Worm (Caenorhabditis elegans) whole organism, L4 larva: ENCODE results near the gene F40G12.4.
A peak's percentile ranks its signal among the peaks of the same experiment; 100 is the strongest.

Experiments
- D1046.2 ChIP-seq: fragments of 200-800 bp; sonication (Bioruptor generic); IDR thresholded peaks from 2 replicates; pipeline ENCODE4 v1.3.6; 2022; ENCODE audit warnings: missing genetic modification characterization, missing compliant biosample characterization
- F37D6.2 ChIP-seq: sonication (generic microtip); optimal IDR thresholded peaks from 2 replicates; lab custom pipeline; 2016; ENCODE audit warnings: mild to moderate bottlenecking, missing genetic modification characterization, missing compliant biosample characterization
- F49E8.2 ChIP-seq: sonication (generic microtip); optimal IDR thresholded peaks from 2 replicates; lab custom pipeline; 2016; ENCODE audit warnings: missing compliant biosample characterization, mild to moderate bottlenecking, missing genetic modification characterization, borderline replicate concordance
- T26A8.4 ChIP-seq: fragments of 200-800 bp; sonication (Bioruptor generic); IDR thresholded peaks from 2 replicates; pipeline ENCODE4 v1.3.6; 2022; ENCODE audit warnings: missing genetic modification characterization, missing compliant biosample characterization
- Y105C5A.15 ChIP-seq: fragments of 200-800 bp; sonication (Bioruptor generic); IDR thresholded peaks from 2 replicates; pipeline ENCODE4 v1.3.6; 2022; ENCODE audit warnings: missing genetic modification characterization, missing compliant biosample characterization
- Y48G9A.11 ChIP-seq: fragments of 200-800 bp; sonication (Bioruptor generic); IDR thresholded peaks from 2 replicates; pipeline ENCODE4 v1.3.6; 2022; ENCODE audit warnings: missing genetic modification reagents, missing genetic modification characterization, missing compliant biosample characterization
- Y5F2A.4 ChIP-seq: fragments of 200-800 bp; sonication (Bioruptor generic); optimal IDR thresholded peaks from 2 replicates; lab custom pipeline; 2018; ENCODE audit warnings: mild to moderate bottlenecking, missing genetic modification characterization, missing compliant biosample characterization
- Y75B8A.6 ChIP-seq: fragments of 200-800 bp; sonication (Bioruptor generic); IDR thresholded peaks from 2 replicates; pipeline ENCODE4 v1.3.6; 2022; ENCODE audit warnings: missing genetic modification reagents, missing genetic modification characterization, missing compliant biosample characterization
- ZK337.2 ChIP-seq: fragments of 200-800 bp; sonication (Bioruptor generic); IDR thresholded peaks from 2 replicates; pipeline ENCODE4 v1.3.6; 2022; ENCODE audit warnings: missing genetic modification reagents, missing genetic modification characterization, missing compliant biosample characterization
- arid-1 ChIP-seq: fragments of 200-800 bp; sonication (Bioruptor generic); conservative IDR thresholded peaks from 2 replicates; pipeline ENCODE4 v1.3.6; 2022; ENCODE audit warnings: missing genetic modification reagents, missing genetic modification characterization, missing compliant biosample characterization
- ces-1 ChIP-seq: fragments of 150-350 bp; sonication (generic microtip); optimal IDR thresholded peaks from 4 replicates; lab custom pipeline; 2014; ENCODE audit warnings: missing biosample characterization, missing genetic modification reagents, missing genetic modification characterization
- cey-2 ChIP-seq: sonication (generic microtip); optimal IDR thresholded peaks from 3 replicates; lab custom pipeline; 2017; ENCODE audit warnings: missing genetic modification characterization, mild to moderate bottlenecking, missing compliant biosample characterization, antibody characterized with exemption, borderline replicate concordance; ENCODE audit not compliant: insufficient read depth
- daf-8 ChIP-seq: fragments of 200-800 bp; sonication (Bioruptor generic); IDR thresholded peaks from 2 replicates; pipeline ENCODE4 v1.3.6; 2022; ENCODE audit warnings: missing genetic modification characterization, missing compliant biosample characterization
- dmd-6 ChIP-seq: fragments of 200-800 bp; sonication (Bioruptor generic); IDR thresholded peaks from 2 replicates; pipeline ENCODE4 v1.3.6; 2022; ENCODE audit warnings: missing genetic modification reagents, missing genetic modification characterization, missing compliant biosample characterization
- egl-27 ChIP-seq: sonication (generic microtip); optimal IDR thresholded peaks from 3 replicates; lab custom pipeline; 2017; ENCODE audit warnings: missing biosample characterization, missing genetic modification reagents, missing genetic modification characterization
- lin-29 ChIP-seq: fragments of 200-800 bp; sonication (Bioruptor generic); IDR thresholded peaks from 2 replicates; pipeline ENCODE4 v1.3.6; 2022; ENCODE audit warnings: missing genetic modification reagents, missing genetic modification characterization, missing compliant biosample characterization
- lsy-2 ChIP-seq, 2 experiments: fragments of 150-350 bp in 1 of 2; sonication (generic microtip) in 1 of 2; optimal IDR thresholded peaks; 2 replicates each; lab custom pipeline; 2014 to 2017; ENCODE audit warnings: missing biosample characterization in 2 of 2, missing genetic modification characterization in 2 of 2
- mdl-1 ChIP-seq, 2 experiments: fragments of 150-350 bp in 1 of 2; sonication (generic microtip) in 1 of 2; optimal IDR thresholded peaks; 2 replicates each; lab custom pipeline; 2014 to 2017; ENCODE audit warnings: missing biosample characterization in 2 of 2, missing genetic modification characterization in 2 of 2
- mep-1 ChIP-seq: fragments of 150-350 bp; sonication (generic microtip); optimal IDR thresholded peaks from 3 replicates; lab custom pipeline; 2014; ENCODE audit warnings: missing biosample characterization, missing genetic modification characterization
- nhr-237 ChIP-seq: sonication (generic microtip); optimal IDR thresholded peaks from 2 replicates; lab custom pipeline; 2017; ENCODE audit warnings: missing biosample characterization, missing genetic modification characterization
- nhr-28 ChIP-seq: fragments of 150-350 bp; optimal IDR thresholded peaks from 2 replicates; lab custom pipeline; 2014; ENCODE audit warnings: missing biosample characterization, missing genetic modification characterization
- nhr-76 ChIP-seq: fragments of 150-350 bp; optimal IDR thresholded peaks from 2 replicates; lab custom pipeline; 2014; ENCODE audit warnings: missing biosample characterization, missing genetic modification characterization
- set-16 ChIP-seq: fragments of 200-800 bp; sonication (Bioruptor generic); IDR thresholded peaks from 2 replicates; pipeline ENCODE4 v1.3.6; 2022; ENCODE audit warnings: missing genetic modification reagents, missing genetic modification characterization, missing compliant biosample characterization
- skn-1 ChIP-seq: fragments of 150-350 bp; optimal IDR thresholded peaks from 2 replicates; lab custom pipeline; 2014; ENCODE audit warnings: missing biosample characterization, missing genetic modification characterization
- snpc-1.2 ChIP-seq: fragments of 200-800 bp; sonication (Bioruptor generic); IDR thresholded peaks from 2 replicates; pipeline ENCODE4 v1.3.6; 2022; ENCODE audit warnings: missing genetic modification reagents, missing genetic modification characterization, missing compliant biosample characterization
- snpc-4 ChIP-seq: fragments of 150-350 bp; optimal IDR thresholded peaks from 2 replicates; lab custom pipeline; 2014; ENCODE audit warnings: missing biosample characterization, missing genetic modification characterization
- spr-1 ChIP-seq: sonication (generic microtip); optimal IDR thresholded peaks from 2 replicates; lab custom pipeline; 2016; ENCODE audit warnings: mild to moderate bottlenecking, missing genetic modification characterization, missing compliant biosample characterization
- unc-62 ChIP-seq, 3 experiments: fragments of 150-350 bp in 1 of 3; sonication (generic microtip); optimal IDR thresholded peaks in 2 of 3; peaks in 1 of 3; 1 replicate in 1 of 3; 2 replicates in 2 of 3; lab custom pipeline; 2014 to 2017; ENCODE audit warnings: missing biosample characterization in 3 of 3, missing genetic modification characterization in 3 of 3, missing genetic modification reagents in 3 of 3, missing genotype in 1 of 3
- zfp-2 ChIP-seq: sonication (generic microtip); optimal IDR thresholded peaks from 2 replicates; lab custom pipeline; 2016; ENCODE audit warnings: mild to moderate bottlenecking, missing genetic modification characterization, missing compliant biosample characterization
- zip-11 ChIP-seq: fragments of 200-800 bp; sonication (Bioruptor generic); IDR thresholded peaks from 2 replicates; pipeline ENCODE4 v1.3.6; 2022; ENCODE audit warnings: missing genetic modification characterization, missing compliant biosample characterization
- ztf-11 ChIP-seq: fragments of 150-350 bp; optimal IDR thresholded peaks from 2 replicates; lab custom pipeline; 2014; ENCODE audit warnings: missing biosample characterization, missing genetic modification characterization
- ztf-7 ChIP-seq: fragments of 150-350 bp; optimal IDR thresholded peaks from 2 replicates; lab custom pipeline; 2014; ENCODE audit warnings: missing biosample characterization, missing genetic modification characterization

Gene F40G12.4

DNA sequence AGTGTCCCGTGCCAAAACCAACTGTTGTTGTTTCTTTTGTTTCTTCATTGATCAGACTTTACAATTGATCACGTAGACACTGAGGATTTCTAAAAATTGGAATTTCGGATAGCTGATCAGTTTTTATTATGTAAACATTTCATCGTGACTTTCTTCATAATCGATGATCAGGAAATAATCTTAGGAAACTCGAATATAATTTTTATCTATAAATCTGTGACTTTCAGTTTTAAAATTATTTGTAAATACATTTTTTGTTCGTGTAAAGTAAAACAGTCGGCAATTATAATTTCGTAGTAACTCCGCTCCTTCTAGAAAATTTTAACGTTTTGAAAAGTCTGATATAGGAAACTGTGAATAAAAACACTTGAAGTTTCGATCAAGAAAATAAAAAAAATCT, 2.2 kb upstream of the F40G12.4 start, which contains the start of gene F40G12.5:
Gene F40G12.5 (minus strand): TSS at position 101 of the 400 bp plus-strand sequence.
- TF ChIP-seq unc-62 (GFP tag; optimal IDR thresholded peaks at IDR 0.05 in 1 of 2; lab: Kevin White, UChicago): peak in 1 of 2 experiments; percentile 16
- TF ChIP-seq unc-62 (tag; optimal IDR thresholded peaks at IDR 0.05; lab: Kevin White, UChicago): no peak
- TF ChIP-seq egl-27: no peak

DNA sequence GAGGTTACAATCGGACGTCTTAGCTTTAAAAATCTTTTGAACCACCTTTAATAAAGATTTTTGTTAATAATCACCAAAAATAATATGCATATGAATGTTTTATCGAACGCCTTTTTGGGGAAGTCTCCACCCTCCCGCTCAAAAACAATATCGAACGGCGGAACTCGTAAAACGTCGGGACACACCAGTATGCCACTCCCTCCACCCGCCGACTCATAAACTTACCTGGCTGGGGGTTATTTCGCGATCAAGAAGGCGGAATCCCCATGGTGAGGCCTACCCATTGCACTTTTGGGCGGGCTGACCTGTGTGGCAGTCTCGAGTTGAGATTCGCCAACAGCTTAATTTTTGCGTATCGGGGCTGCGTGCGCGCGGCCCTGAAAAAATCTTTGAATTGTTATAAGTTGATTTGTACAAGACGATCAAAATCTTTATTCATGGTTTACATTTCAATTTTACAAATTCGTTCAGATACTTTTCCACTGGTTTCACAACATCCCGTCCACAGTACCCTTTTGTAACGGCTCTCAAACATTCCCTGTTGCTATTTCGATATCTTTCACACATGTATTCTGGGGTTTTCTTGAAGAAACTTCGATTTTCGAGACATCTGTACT, 1.1 kb downstream of the F40G12.4 start:
- TF ChIP-seq arid-1 (GFP tag; lab: Robert Waterston, UW) (0 out of 2 replicates have a peak, but pooled peaks have one; percentile 9), Y48G9A.11 (GFP tag; lab: Robert Waterston, UW) (peak; percentile 74; the same call in 1 of the 2 replicates), F37D6.2 (tag; lab: Kevin White, UChicago) (no peak), zip-11 (GFP tag; lab: Robert Waterston, UW) (no peak), snpc-1.2 (GFP tag; lab: Robert Waterston, UW) (peak; percentile 82), F49E8.2 (tag; lab: Kevin White, UChicago) (peak; percentile 28)

ce11 chrV:14260831-14261230, 7.7 kb downstream of the F40G12.4 start, which contains the start of gene F40G12.2:
Gene F40G12.2, minus strand, starts transcription at chrV:14260931.
- TF ChIP-seq zfp-2 (tag; lab: Kevin White, UChicago): no peak

ce11 chrV:14256813-14257212, 11.7 kb downstream of the F40G12.4 start, which contains the start of gene sre-8:
Gene sre-8, plus strand, starts transcription at chrV:14257113.
- no peak for TF ChIP-seq skn-1
- no peak for TF ChIP-seq set-16 (GFP tag; lab: Robert Waterston, UW)
- no peak for TF ChIP-seq lsy-2 (tag; optimal IDR thresholded peaks at IDR 0.05; lab: Kevin White, UChicago)
- no peak for TF ChIP-seq Y105C5A.15
- no peak for TF ChIP-seq spr-1 (tag; lab: Kevin White, UChicago)
- TF ChIP-seq mep-1 (tag; lab: Kevin White, UChicago): no peak
- no peak for TF ChIP-seq F37D6.2 (tag; lab: Kevin White, UChicago)
- TF ChIP-seq nhr-28 (tag; lab: Kevin White, UChicago): no peak
- TF ChIP-seq Y75B8A.6 (GFP tag; lab: Robert Waterston, UW): no peak
- TF ChIP-seq snpc-4 (tag; lab: Kevin White, UChicago): no peak
- no peak for TF ChIP-seq ZK337.2 (GFP tag; lab: Robert Waterston, UW)
- TF ChIP-seq Y5F2A.4: no peak
- TF ChIP-seq daf-8 (GFP tag; lab: Robert Waterston, UW): no peak
- no peak for TF ChIP-seq dmd-6 (GFP tag; lab: Robert Waterston, UW)
- no peak for TF ChIP-seq lin-29 (GFP tag; lab: Robert Waterston, UW)

DNA sequence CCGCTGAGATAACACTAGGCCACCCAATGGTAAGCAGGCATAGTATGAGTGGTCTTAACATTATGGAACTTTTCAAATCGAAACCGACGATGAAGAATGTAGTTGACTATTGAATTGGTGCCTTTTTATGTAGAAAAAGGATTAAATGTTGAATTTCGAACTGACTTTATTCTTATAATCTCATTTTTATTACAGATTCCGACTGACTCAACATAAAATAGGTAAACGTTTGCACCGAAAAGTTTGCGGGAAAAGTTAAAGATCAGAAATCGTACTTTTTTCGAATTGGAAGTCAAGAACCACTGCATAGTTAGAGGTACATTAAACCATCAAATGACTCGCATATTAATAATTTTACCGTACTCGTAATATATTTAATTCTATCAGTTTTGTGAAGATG, 14.3 kb downstream of the F40G12.4 start, which contains the start of gene K02E11.7:
Gene K02E11.7 (minus strand): TSS at position 101 of the 400 bp plus-strand sequence.
- no peak for TF ChIP-seq nhr-237 (tag; lab: Kevin White, UChicago)
- no peak for TF ChIP-seq nhr-76 (tag; lab: Kevin White, UChicago)
- no peak for TF ChIP-seq F37D6.2 (tag; lab: Kevin White, UChicago)
- no peak for TF ChIP-seq cey-2 (tag; lab: Kevin White, UChicago)
- TF ChIP-seq T26A8.4 (GFP tag; lab: Robert Waterston, UW): no peak
- no peak for TF ChIP-seq ztf-11 (tag; lab: Kevin White, UChicago)
- no peak for TF ChIP-seq unc-62 (GFP tag; optimal IDR thresholded peaks at IDR 0.05 in 1 of 2; lab: Kevin White, UChicago)
- no peak for TF ChIP-seq unc-62 (tag; optimal IDR thresholded peaks at IDR 0.05; lab: Kevin White, UChicago)
- TF ChIP-seq ces-1 (GFP tag; lab: Kevin White, UChicago): no peak
- no peak for TF ChIP-seq ztf-7 (tag; lab: Kevin White, UChicago)
- no peak for TF ChIP-seq D1046.2 (GFP tag; lab: Robert Waterston, UW)
- no peak for TF ChIP-seq mdl-1 (tag; optimal IDR thresholded peaks at IDR 0.05; lab: Kevin White, UChicago)
- TF ChIP-seq, all 104 proteins: peak for 0
